Fruit fly (Drosophila melanogaster) whole organism, embryonic: ENCODE measurements around the gene CG43610.

Source experiments
- CG17829 ChIP-seq: fragments of 200-800 bp; optimal IDR thresholded peaks from 2 replicates; lab custom pipeline; 2019; ENCODE audit warnings: missing biosample characterization, mild to moderate bottlenecking, missing genetic modification characterization, moderate library complexity
- CG31365 ChIP-seq: fragments of 200-800 bp; sonication (Bioruptor generic); optimal IDR thresholded peaks from 2 replicates; lab custom pipeline; 2018; ENCODE audit warnings: missing biosample characterization, mild to moderate bottlenecking, missing genetic modification characterization
- CG32532 ChIP-seq: fragments of 200-800 bp; sonication (Bioruptor generic); IDR thresholded peaks from 2 replicates; pipeline ENCODE4 v1.3.6; 2022; ENCODE audit warnings: missing biosample characterization, missing genetic modification characterization
- Ets97D ChIP-seq: fragments of 200-800 bp; sonication (Bioruptor generic); optimal IDR thresholded peaks from 3 replicates; lab custom pipeline; 2016; ENCODE audit warnings: missing biosample characterization, missing genetic modification characterization
- Sry-δ ChIP-seq: fragments of 200-800 bp; sonication (Bioruptor generic); optimal IDR thresholded peaks from 2 replicates; lab custom pipeline; 2016; ENCODE audit warnings: missing biosample characterization, missing genetic modification characterization
- fd3F ChIP-seq: fragments of 200-800 bp; sonication (Bioruptor generic); optimal IDR thresholded peaks from 2 replicates; lab custom pipeline; 2018; ENCODE audit warnings: missing biosample characterization, mild to moderate bottlenecking, missing genetic modification characterization, moderate library complexity

- TF ChIP-seq Ets97D (GFP tag; lab: Kevin White, UChicago) (no peak), CG31365 (no peak), CG17829 (no peak), Sry-δ (GFP tag; lab: Kevin White, UChicago) (no peak), fd3F (GFP tag; lab: Kevin White, UChicago) (no peak), CG32532 (GFP tag; lab: Robert Waterston, UW) (no peak)
Observed at dm6 chr2L:6786674-6787028, 12.3 kb upstream of the CG43610 start, which contains the start of gene nrv1.
